Fruit fly (Drosophila melanogaster): ENCODE measurements around the gene CG44476.

Gene CG44476

DNA sequence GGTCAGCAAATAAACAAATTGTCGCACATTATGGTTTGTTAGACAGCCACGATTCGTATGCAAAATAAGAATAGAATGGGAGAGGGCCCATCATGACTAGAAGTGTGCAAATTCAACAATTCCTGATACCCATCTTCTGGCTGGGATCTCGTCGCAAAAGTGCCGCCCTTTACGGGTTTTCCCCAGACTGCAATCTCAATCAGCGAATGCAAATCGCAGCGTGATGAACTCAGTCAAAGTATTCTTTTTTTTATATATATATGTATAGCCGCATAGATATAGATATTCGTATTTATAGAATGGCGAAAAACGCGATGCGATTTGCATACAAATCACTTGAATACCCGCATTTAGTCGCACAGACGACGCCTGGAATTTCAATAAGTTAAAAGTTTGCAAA, 9.9 kb upstream of the CG44476 start:
- no peak for TF ChIP-seq CG4496 (GFP tag; IDR thresholded peaks at IDR 0.05)
- TF ChIP-seq CG34367 (tag; optimal IDR thresholded peaks at IDR 0.05), result no peak
- TF ChIP-seq Snoo (tag; optimal IDR thresholded peaks at IDR 0.05), result no peak
- TF ChIP-seq Pif1A (GFP tag; optimal IDR thresholded peaks at IDR 0.05), result no peak
- no peak for TF ChIP-seq CG14655 (GFP tag; optimal IDR thresholded peaks at IDR 0.05)
- no peak for TF ChIP-seq D1 (tag; optimal IDR thresholded peaks at IDR 0.05)
- TF ChIP-seq CG17806 (tag; optimal IDR thresholded peaks at IDR 0.05), result no peak
- TF ChIP-seq CG8159 (tag; optimal IDR thresholded peaks at IDR 0.05), result no peak
- TF ChIP-seq CG15710 (tag; optimal IDR thresholded peaks at IDR 0.05), result no peak
- no peak for TF ChIP-seq fd96Ca (GFP tag; IDR thresholded peaks at IDR 0.05)
- no peak for TF ChIP-seq Pif1B (GFP tag; optimal IDR thresholded peaks at IDR 0.05)
- no peak for TF ChIP-seq EcR (GFP tag; optimal IDR thresholded peaks at IDR 0.05)
- TF ChIP-seq Ets98B (GFP tag; IDR thresholded peaks at IDR 0.05), result no peak
- TF ChIP-seq CG13204 (GFP tag; optimal IDR thresholded peaks at IDR 0.05), result no peak
- TF ChIP-seq CG12605 (GFP tag; IDR thresholded peaks at IDR 0.05), result no peak
- no peak for TF ChIP-seq gl (tag; optimal IDR thresholded peaks at IDR 0.05)
- TF ChIP-seq CG8301 (tag; optimal IDR thresholded peaks at IDR 0.05), result no peak
- TF ChIP-seq CG9948 (tag; optimal IDR thresholded peaks at IDR 0.05), result no peak

DNA sequence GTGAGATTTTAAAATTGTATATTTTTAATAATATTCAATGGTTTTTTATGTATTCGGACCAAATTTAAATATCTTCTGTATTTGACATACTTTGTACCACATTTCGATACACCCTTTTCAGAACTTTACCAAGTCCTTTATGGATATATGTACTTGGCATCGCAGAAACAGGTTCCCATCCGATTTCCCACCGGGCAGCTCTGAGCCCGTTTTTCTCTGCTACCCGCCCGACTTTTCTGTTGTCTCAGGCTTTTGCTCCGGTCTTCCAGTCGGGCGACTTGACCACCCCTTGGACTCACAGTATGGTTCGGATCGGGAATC, 9.2 kb upstream of the CG44476 start:
- peak; percentile 81 for TF ChIP-seq CG34367 (tag; optimal IDR thresholded peaks at IDR 0.05)
- TF ChIP-seq fd96Ca (GFP tag; IDR thresholded peaks at IDR 0.05), result peak; percentile 44; the same call in 2 of the 3 replicates
- no peak for TF ChIP-seq Snoo (tag; optimal IDR thresholded peaks at IDR 0.05)
- TF ChIP-seq Pif1A (GFP tag; optimal IDR thresholded peaks at IDR 0.05), result peak; percentile 10
- peak; percentile 71 for TF ChIP-seq CG15710 (tag; optimal IDR thresholded peaks at IDR 0.05)
- peak; percentile 77 for TF ChIP-seq CG8301 (tag; optimal IDR thresholded peaks at IDR 0.05)
- TF ChIP-seq CG8159 (tag; optimal IDR thresholded peaks at IDR 0.05), result peak; percentile 81
- TF ChIP-seq CG13204 (GFP tag; optimal IDR thresholded peaks at IDR 0.05), result no peak
- TF ChIP-seq gl (tag; optimal IDR thresholded peaks at IDR 0.05), result no peak
- TF ChIP-seq CG9948 (tag; optimal IDR thresholded peaks at IDR 0.05), result peak; percentile 81
- TF ChIP-seq CG17806 (tag; optimal IDR thresholded peaks at IDR 0.05), result peak; percentile 73
- TF ChIP-seq D1 (tag; optimal IDR thresholded peaks at IDR 0.05), result no peak
- TF ChIP-seq CG4496 (GFP tag; IDR thresholded peaks at IDR 0.05), result 0 out of 3 replicates have a peak, but pooled peaks have one; percentile 6
- peak; percentile 37; the same call in 1 of the 2 replicates for TF ChIP-seq CG10348 (GFP tag; IDR thresholded peaks at IDR 0.05)
- peak; percentile 19; the same call in 1 of the 2 replicates for TF ChIP-seq CG32121 (GFP tag; IDR thresholded peaks at IDR 0.05)
- peak; percentile 79 for TF ChIP-seq CG14655 (GFP tag; optimal IDR thresholded peaks at IDR 0.05)
- TF ChIP-seq Pif1B (GFP tag; optimal IDR thresholded peaks at IDR 0.05), result peak; percentile 39
- no peak for TF ChIP-seq CG12605 (GFP tag; IDR thresholded peaks at IDR 0.05)
- no peak for TF ChIP-seq rn (GFP tag; IDR thresholded peaks at IDR 0.05)
- no peak for TF ChIP-seq Ets98B (GFP tag; IDR thresholded peaks at IDR 0.05)
- TF ChIP-seq EcR (GFP tag; optimal IDR thresholded peaks at IDR 0.05), result peak; percentile 12

DNA sequence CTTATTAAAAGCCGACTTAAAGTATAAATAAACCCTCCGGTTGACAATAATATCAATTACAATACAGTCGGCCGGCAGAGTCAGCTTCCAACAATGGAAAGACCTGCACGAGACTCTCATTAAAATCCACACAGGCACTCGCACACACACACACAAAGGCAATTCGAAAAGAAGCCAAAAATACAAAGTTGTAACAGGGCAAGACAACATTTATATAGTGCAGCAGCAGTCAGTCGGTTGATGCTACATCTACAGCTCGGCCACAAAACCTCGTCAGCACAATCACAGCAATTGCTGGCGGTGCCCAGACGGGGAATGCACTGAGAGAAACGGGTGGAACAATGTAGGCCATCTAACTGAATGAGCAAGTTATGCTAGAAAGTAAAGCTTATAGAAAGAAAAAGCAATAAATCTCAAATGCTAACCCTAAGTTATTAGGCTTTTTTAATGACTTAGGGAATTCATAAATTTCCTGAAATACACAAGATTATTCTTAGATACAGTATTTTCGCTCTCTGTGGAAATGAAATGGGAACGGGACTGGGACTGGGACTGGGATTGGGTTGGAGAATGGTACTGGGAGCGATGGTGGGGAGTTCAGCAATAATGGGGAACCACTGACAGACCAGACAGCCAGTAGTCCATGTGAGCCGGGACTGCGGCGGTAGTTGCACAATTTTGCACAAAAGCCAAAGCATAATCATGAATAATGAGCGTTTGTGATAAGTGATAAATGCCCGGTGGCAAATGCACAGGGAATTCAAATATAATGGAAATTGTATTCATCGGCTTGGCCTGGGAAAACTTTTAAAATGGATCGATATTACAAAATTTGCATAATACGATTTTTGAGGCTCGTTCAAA, 8.6 kb upstream of the CG44476 start:
- peak; percentile 98 for TF ChIP-seq Pif1A (GFP tag; optimal IDR thresholded peaks at IDR 0.05)
- peak; percentile 91 for TF ChIP-seq CG13204 (GFP tag; optimal IDR thresholded peaks at IDR 0.05)
- TF ChIP-seq CG32121 (GFP tag; IDR thresholded peaks at IDR 0.05), result peak; percentile 96
- TF ChIP-seq fd96Ca (GFP tag; IDR thresholded peaks at IDR 0.05), result peak; percentile 98
- peak; percentile 94 for TF ChIP-seq Snoo (tag; optimal IDR thresholded peaks at IDR 0.05)
- peak; percentile 98 for TF ChIP-seq CG14655 (GFP tag; optimal IDR thresholded peaks at IDR 0.05)
- peak; percentile 94 for TF ChIP-seq gl (tag; optimal IDR thresholded peaks at IDR 0.05)
- TF ChIP-seq CG9948 (tag; optimal IDR thresholded peaks at IDR 0.05), result peak; percentile 97
- TF ChIP-seq Ets98B (GFP tag; IDR thresholded peaks at IDR 0.05), result peak; percentile 97
- peak; percentile 97 for TF ChIP-seq CG8301 (tag; optimal IDR thresholded peaks at IDR 0.05)
- TF ChIP-seq CG15710 (tag; optimal IDR thresholded peaks at IDR 0.05), result peak; percentile 98
- peak; percentile 95 for TF ChIP-seq CG12605 (GFP tag; IDR thresholded peaks at IDR 0.05)
- peak; percentile 97 for TF ChIP-seq CG8159 (tag; optimal IDR thresholded peaks at IDR 0.05)
- TF ChIP-seq CG17806 (tag; optimal IDR thresholded peaks at IDR 0.05), result peak; percentile 98
- peak; percentile 95 for TF ChIP-seq CG34367 (tag; optimal IDR thresholded peaks at IDR 0.05)
- peak; percentile 98 for TF ChIP-seq CG4496 (GFP tag; IDR thresholded peaks at IDR 0.05)
- peak; percentile 81 for TF ChIP-seq CG10348 (GFP tag; IDR thresholded peaks at IDR 0.05)
- peak; percentile 75 for TF ChIP-seq EcR (GFP tag; optimal IDR thresholded peaks at IDR 0.05)
- TF ChIP-seq Pif1B (GFP tag; optimal IDR thresholded peaks at IDR 0.05), result peak; percentile 97
- no peak; the same call in none of the 2 replicates for TF ChIP-seq rn (GFP tag; IDR thresholded peaks at IDR 0.05)
- TF ChIP-seq D1 (tag; optimal IDR thresholded peaks at IDR 0.05), result peak; percentile 96

DNA sequence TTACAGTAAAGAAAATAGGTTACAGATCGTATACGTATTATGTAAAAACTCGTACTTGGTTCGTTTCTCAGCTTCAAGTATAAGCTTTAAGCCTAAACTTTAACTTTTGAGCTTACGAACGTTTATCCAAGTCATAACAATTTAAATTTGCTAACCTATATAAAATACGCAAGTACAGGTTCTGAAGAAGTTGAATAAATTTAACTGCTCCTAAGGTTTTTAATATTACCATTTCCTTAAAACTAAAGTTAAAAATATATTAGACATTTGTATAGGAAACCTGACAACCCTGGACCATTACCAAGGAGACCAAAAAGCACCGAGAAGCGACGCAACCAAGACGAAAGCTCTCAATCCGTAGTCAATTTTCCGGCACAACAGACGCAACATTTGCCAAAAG, 6.7 kb upstream of the CG44476 start, which contains the start of gene CG5758:
Gene CG5758, plus strand, starts transcription at position 353 of the 400 bp plus-strand sequence.
- no peak for TF ChIP-seq Snoo (tag; optimal IDR thresholded peaks at IDR 0.05)
- no peak for TF ChIP-seq gl (tag; optimal IDR thresholded peaks at IDR 0.05)
- peak; percentile 16 for TF ChIP-seq CG8159 (tag; optimal IDR thresholded peaks at IDR 0.05)
- no peak for TF ChIP-seq D1 (tag; optimal IDR thresholded peaks at IDR 0.05)
- TF ChIP-seq Ets98B (GFP tag; IDR thresholded peaks at IDR 0.05), result peak; percentile 44; the same call in 1 of the 2 replicates
- TF ChIP-seq fd96Ca (GFP tag; IDR thresholded peaks at IDR 0.05), result no peak
- TF ChIP-seq Pif1B (GFP tag; optimal IDR thresholded peaks at IDR 0.05), result peak; percentile 8
- TF ChIP-seq Pif1A (GFP tag; optimal IDR thresholded peaks at IDR 0.05), result peak; percentile 40

DNA sequence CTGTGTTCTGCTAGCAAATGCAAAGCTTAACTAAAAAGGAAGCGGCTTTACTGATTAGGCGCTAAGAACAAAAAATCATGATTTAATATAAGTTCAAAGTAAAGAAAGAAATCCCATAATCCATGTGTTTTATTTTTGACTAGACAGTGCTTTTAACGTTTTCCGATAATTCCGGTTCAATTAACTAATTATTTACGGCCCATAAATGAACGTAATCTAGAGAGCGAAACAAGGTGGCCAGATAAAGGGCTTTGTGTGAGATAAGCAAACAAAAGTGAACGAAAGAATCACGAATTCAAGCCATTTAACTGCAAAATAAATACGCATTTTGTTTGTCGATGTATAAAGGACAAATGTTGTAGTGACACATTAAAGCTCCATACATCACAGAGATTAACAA, 2.1 kb upstream of the CG44476 start:
- no peak for TF ChIP-seq EcR (GFP tag; optimal IDR thresholded peaks at IDR 0.05)
- TF ChIP-seq Pif1A (GFP tag; optimal IDR thresholded peaks at IDR 0.05), result no peak
- no peak for TF ChIP-seq CG13204 (GFP tag; optimal IDR thresholded peaks at IDR 0.05)
- TF ChIP-seq CG15710 (tag; optimal IDR thresholded peaks at IDR 0.05), result no peak
- no peak for TF ChIP-seq CG10348 (GFP tag; IDR thresholded peaks at IDR 0.05)
- no peak for TF ChIP-seq Ets98B (GFP tag; IDR thresholded peaks at IDR 0.05)
- TF ChIP-seq CG32121 (GFP tag; IDR thresholded peaks at IDR 0.05), result no peak
- TF ChIP-seq CG8301 (tag; optimal IDR thresholded peaks at IDR 0.05), result no peak
- TF ChIP-seq CG12605 (GFP tag; IDR thresholded peaks at IDR 0.05), result no peak
- TF ChIP-seq CG14655 (GFP tag; optimal IDR thresholded peaks at IDR 0.05), result no peak
- no peak for TF ChIP-seq CG17806 (tag; optimal IDR thresholded peaks at IDR 0.05)
- TF ChIP-seq CG9948 (tag; optimal IDR thresholded peaks at IDR 0.05), result no peak
- no peak for TF ChIP-seq Snoo (tag; optimal IDR thresholded peaks at IDR 0.05)
- no peak for TF ChIP-seq CG4496 (GFP tag; IDR thresholded peaks at IDR 0.05)
- TF ChIP-seq CG8159 (tag; optimal IDR thresholded peaks at IDR 0.05), result no peak
- TF ChIP-seq rn (GFP tag; IDR thresholded peaks at IDR 0.05), result no peak
- TF ChIP-seq CG34367 (tag; optimal IDR thresholded peaks at IDR 0.05), result no peak

Measured in whole organism, pupa.